Worm (Caenorhabditis elegans) whole organism, early embryonic: Measurements from ENCODE around the gene Y43F8B.20.

Experiments used
- B0310.2 ChIP-seq: sonication (generic microtip); optimal IDR thresholded peaks from 2 replicates; lab custom pipeline; 2016; ENCODE audit warnings: mild to moderate bottlenecking, missing genetic modification characterization, missing compliant biosample characterization
- F13C5.2 ChIP-seq: sonication (generic microtip); optimal IDR thresholded peaks from 2 replicates; lab custom pipeline; 2017; ENCODE audit warnings: mild to moderate bottlenecking, missing genetic modification characterization, inconsistent platforms, missing compliant biosample characterization
- ama-1 ChIP-seq: fragments of 150-350 bp; optimal IDR thresholded peaks from 2 replicates; lab custom pipeline; 2014
- ceh-13 ChIP-seq: fragments of 200-800 bp; sonication (Bioruptor generic); optimal IDR thresholded peaks from 2 replicates; lab custom pipeline; 2018; ENCODE audit warnings: mild to moderate bottlenecking, missing genetic modification characterization, missing compliant biosample characterization
- ceh-36 ChIP-seq: sonication (generic microtip); optimal IDR thresholded peaks from 2 replicates; lab custom pipeline; 2016; ENCODE audit warnings: missing genetic modification characterization, inconsistent platforms, missing compliant biosample characterization
- ets-7 ChIP-seq: sonication (generic microtip); optimal IDR thresholded peaks from 2 replicates; lab custom pipeline; 2016; ENCODE audit warnings: missing genotype, missing genetic modification characterization, missing compliant biosample characterization
- flt-1 ChIP-seq: fragments of 200-800 bp; sonication (Bioruptor generic); IDR thresholded peaks from 2 replicates; pipeline ENCODE4 v1.3.6; 2022; ENCODE audit warnings: missing genetic modification characterization, missing compliant biosample characterization
- hmbx-1 ChIP-seq: sonication (generic microtip); optimal IDR thresholded peaks from 2 replicates; lab custom pipeline; 2016; ENCODE audit warnings: mild to moderate bottlenecking, missing genetic modification characterization, missing compliant biosample characterization
- hmg-4 ChIP-seq: fragments of 200-800 bp; sonication (Bioruptor generic); optimal IDR thresholded peaks from 2 replicates; lab custom pipeline; 2018; ENCODE audit warnings: mild to moderate bottlenecking, missing genetic modification characterization, missing compliant biosample characterization
- hnd-1 ChIP-seq: sonication (generic microtip); optimal IDR thresholded peaks from 2 replicates; lab custom pipeline; 2016; ENCODE audit warnings: missing genetic modification characterization, missing compliant biosample characterization
- scrt-1 ChIP-seq: fragments of 200-800 bp; sonication (Bioruptor generic); IDR thresholded peaks from 2 replicates; pipeline ENCODE4 v1.3.6; 2022; ENCODE audit warnings: missing genetic modification characterization, missing compliant biosample characterization
- tra-4 ChIP-seq: sonication (generic microtip); optimal IDR thresholded peaks from 2 replicates; lab custom pipeline; 2017; ENCODE audit warnings: missing genetic modification characterization, missing compliant biosample characterization

DNA sequence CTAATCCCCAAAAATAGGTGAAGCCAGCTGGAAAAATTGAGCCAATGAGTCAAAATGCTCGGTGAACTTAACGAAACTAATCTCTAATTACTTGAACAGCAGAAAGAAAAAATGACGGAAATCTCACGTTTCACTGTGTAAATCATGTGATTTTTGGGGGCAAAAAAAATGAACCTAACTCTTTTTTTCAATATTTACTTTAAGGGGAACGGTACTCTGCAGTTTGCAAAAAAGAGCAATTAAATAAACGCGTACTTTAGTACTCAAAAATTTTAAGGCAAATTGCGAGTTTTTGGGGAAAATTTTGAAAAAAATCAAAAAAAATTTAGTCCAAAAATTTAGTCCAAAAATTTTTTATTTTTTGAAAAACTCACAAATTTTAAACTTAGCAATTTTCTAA, 18.6 kb downstream of the Y43F8B.20 start:
- TF ChIP-seq ets-7 (tag; lab: Kevin White, UChicago) = no peak
- no peak for TF ChIP-seq ama-1 (lab: Kevin White, UChicago)
- no peak for TF ChIP-seq hmg-4 (GFP tag; lab: Kevin White, UChicago)
- no peak for TF ChIP-seq F13C5.2 (tag; lab: Kevin White, UChicago)
- TF ChIP-seq ceh-13 (GFP tag; lab: Kevin White, UChicago) = no peak
- no peak for TF ChIP-seq B0310.2
- TF ChIP-seq flt-1 (GFP tag; lab: Robert Waterston, UW) = no peak
- TF ChIP-seq hnd-1 = no peak
- no peak for TF ChIP-seq hmbx-1 (tag; lab: Kevin White, UChicago)
- no peak for TF ChIP-seq scrt-1
- no peak for TF ChIP-seq ceh-36 (tag; lab: Kevin White, UChicago)
- no peak for TF ChIP-seq tra-4 (tag; lab: Kevin White, UChicago)
